Worm (Caenorhabditis elegans) whole organism, L1 larva: Measurements from ENCODE around the gene F07B10.4.
A peak's percentile ranks its signal among the peaks of the same experiment; 100 is the strongest.

ENCODE experiments used
- C04F5.9 ChIP-seq: sonication (generic microtip); optimal IDR thresholded peaks from 2 replicates; lab custom pipeline; 2016; ENCODE audit warnings: missing genetic modification characterization, missing compliant biosample characterization
- F16B12.6 ChIP-seq: fragments of 150-350 bp; optimal IDR thresholded peaks from 2 replicates; lab custom pipeline; 2014; ENCODE audit warnings: missing biosample characterization, missing genetic modification characterization
- blmp-1 ChIP-seq: fragments of 150-350 bp; optimal IDR thresholded peaks from 2 replicates; lab custom pipeline; 2014; ENCODE audit warnings: missing biosample characterization, missing genetic modification characterization
- ceh-88 ChIP-seq: fragments of 200-800 bp; sonication (Bioruptor generic); IDR thresholded peaks from 2 replicates; pipeline ENCODE4 v1.3.6; 2022; ENCODE audit warnings: missing genetic modification characterization, missing compliant biosample characterization
- dpl-1 ChIP-seq, 3 experiments: fragments of 150-350 bp in 2 of 3; sonication (generic microtip) in 1 of 3; optimal IDR thresholded peaks; 2 replicates each; lab custom pipeline; 2014 to 2017; ENCODE audit warnings: missing biosample characterization in 3 of 3, missing genetic modification characterization in 3 of 3, missing genetic modification reagents in 3 of 3
- dsc-1 ChIP-seq: sonication (generic microtip); optimal IDR thresholded peaks from 2 replicates; lab custom pipeline; 2016; ENCODE audit warnings: mild to moderate bottlenecking, missing genetic modification characterization, missing compliant biosample characterization
- efl-3 ChIP-seq: fragments of 200-800 bp; sonication (Bioruptor generic); optimal IDR thresholded peaks from 2 replicates; lab custom pipeline; 2018; ENCODE audit warnings: mild to moderate bottlenecking, missing genetic modification characterization, missing compliant biosample characterization
- egl-27 ChIP-seq, 2 experiments: fragments of 150-350 bp in 1 of 2; sonication (generic microtip); optimal IDR thresholded peaks; 3 replicates each; lab custom pipeline; 2017 to 2018; ENCODE audit warnings: missing biosample characterization in 2 of 2, missing genetic modification characterization in 2 of 2, missing genetic modification reagents in 2 of 2
- elt-2 ChIP-seq: sonication (generic microtip); optimal IDR thresholded peaks from 2 replicates; lab custom pipeline; 2016; ENCODE audit warnings: missing genetic modification characterization, mild to moderate bottlenecking, inconsistent platforms, missing compliant biosample characterization, missing genetic modification reagents
- elt-3 ChIP-seq, 6 experiments: fragments of 150-350 bp in 1 of 6; sonication (generic microtip); optimal IDR thresholded peaks; 2 replicates each; lab custom pipeline; 2017 to 2018; ENCODE audit warnings: missing biosample characterization in 6 of 6, missing genetic modification characterization in 6 of 6, inconsistent platforms in 1 of 6
- ets-5 ChIP-seq: fragments of 200-800 bp; sonication (Bioruptor generic); IDR thresholded peaks from 2 replicates; pipeline ENCODE4 v1.3.6; 2022; ENCODE audit warnings: missing genetic modification characterization, missing compliant biosample characterization
- fkh-8 ChIP-seq: sonication (generic microtip); optimal IDR thresholded peaks from 2 replicates; lab custom pipeline; 2016; ENCODE audit warnings: mild to moderate bottlenecking, missing genetic modification characterization, missing compliant biosample characterization
- fos-1 ChIP-seq: fragments of 150-350 bp; optimal IDR thresholded peaks from 2 replicates; lab custom pipeline; 2014; ENCODE audit warnings: missing biosample characterization, missing genetic modification characterization
- grh-1 ChIP-seq: fragments of 200-800 bp; sonication (Bioruptor generic); IDR thresholded peaks from 2 replicates; pipeline ENCODE4 v1.3.6; 2022; ENCODE audit warnings: missing genetic modification reagents, missing genetic modification characterization, missing compliant biosample characterization
- hlh-17 ChIP-seq: fragments of 200-800 bp; sonication (Bioruptor generic); optimal IDR thresholded peaks from 2 replicates; lab custom pipeline; 2018; ENCODE audit warnings: missing genetic modification characterization, mild to moderate bottlenecking, missing compliant biosample characterization, moderate library complexity, borderline replicate concordance
- hpl-2 ChIP-seq: fragments of 150-350 bp; optimal IDR thresholded peaks from 2 replicates; lab custom pipeline; 2014; ENCODE audit warnings: missing biosample characterization, missing genetic modification reagents, missing genetic modification characterization
- irx-1 ChIP-seq: sonication (generic microtip); optimal IDR thresholded peaks from 2 replicates; lab custom pipeline; 2016; ENCODE audit warnings: missing genetic modification characterization, missing compliant biosample characterization
- lin-14 ChIP-seq: fragments of 200-800 bp; sonication (Bioruptor generic); optimal IDR thresholded peaks from 2 replicates; lab custom pipeline; 2018; ENCODE audit warnings: mild to moderate bottlenecking, missing genetic modification characterization, moderate library complexity, missing compliant biosample characterization
- lin-39 ChIP-seq: fragments of 150-350 bp; optimal IDR thresholded peaks from 2 replicates; lab custom pipeline; 2014; ENCODE audit warnings: missing biosample characterization, missing genetic modification reagents, missing genetic modification characterization
- lir-3 ChIP-seq: sonication (generic microtip); optimal IDR thresholded peaks from 2 replicates; lab custom pipeline; 2016; ENCODE audit warnings: mild to moderate bottlenecking, missing genetic modification characterization, moderate library complexity, missing compliant biosample characterization; ENCODE audit not compliant: poor library complexity
- mab-9 ChIP-seq: fragments of 200-800 bp; sonication (Bioruptor generic); IDR thresholded peaks from 2 replicates; pipeline ENCODE4 v1.3.6; 2022; ENCODE audit warnings: missing genetic modification reagents, missing genetic modification characterization, missing compliant biosample characterization
- mdl-1 ChIP-seq, 2 experiments: fragments of 150-350 bp; optimal IDR thresholded peaks; 2 replicates each; lab custom pipeline; 2014 to 2017; ENCODE audit warnings: missing biosample characterization in 2 of 2, missing genetic modification characterization in 2 of 2, inconsistent platforms in 1 of 2
- nhr-20 ChIP-seq: sonication (generic microtip); optimal IDR thresholded peaks from 2 replicates; lab custom pipeline; 2016; ENCODE audit warnings: mild to moderate bottlenecking, missing genetic modification characterization, missing compliant biosample characterization
- nhr-71 ChIP-seq: sonication (generic microtip); optimal IDR thresholded peaks from 2 replicates; lab custom pipeline; 2016; ENCODE audit warnings: mild to moderate bottlenecking, missing genetic modification characterization, moderate library complexity, missing compliant biosample characterization
- nhr-76 ChIP-seq: sonication (generic microtip); optimal IDR thresholded peaks from 2 replicates; lab custom pipeline; 2017; ENCODE audit warnings: missing biosample characterization, missing genetic modification characterization
- nhr-84 ChIP-seq: sonication (generic microtip); optimal IDR thresholded peaks from 2 replicates; lab custom pipeline; 2017; ENCODE audit warnings: missing biosample characterization, missing genetic modification characterization
- nhr-85 ChIP-seq: sonication (generic microtip); peaks from one replicate; lab custom pipeline; 2016; ENCODE audit warnings: missing genetic modification characterization, inconsistent platforms, missing compliant biosample characterization
- nhr-90 ChIP-seq: sonication (generic microtip); optimal IDR thresholded peaks from 2 replicates; lab custom pipeline; 2016; ENCODE audit warnings: mild to moderate bottlenecking, missing genetic modification characterization, missing compliant biosample characterization; ENCODE audit not compliant: poor library complexity
- pax-3 ChIP-seq: fragments of 200-800 bp; sonication (Bioruptor generic); optimal IDR thresholded peaks from 2 replicates; lab custom pipeline; 2018; ENCODE audit warnings: mild to moderate bottlenecking, missing genetic modification characterization, moderate library complexity, missing compliant biosample characterization
- pqm-1 ChIP-seq: sonication (generic microtip); optimal IDR thresholded peaks from 3 replicates; lab custom pipeline; 2017; ENCODE audit warnings: missing biosample characterization, missing genetic modification characterization
- rnt-1 ChIP-seq: sonication (generic microtip); optimal IDR thresholded peaks from 2 replicates; lab custom pipeline; 2016; ENCODE audit warnings: mild to moderate bottlenecking, missing genetic modification characterization, moderate library complexity, missing compliant biosample characterization
- snu-23 ChIP-seq: sonication (generic microtip); optimal IDR thresholded peaks from 2 replicates; lab custom pipeline; 2016; ENCODE audit warnings: missing genetic modification characterization, missing compliant biosample characterization
- sox-4 ChIP-seq: sonication (generic microtip); optimal IDR thresholded peaks from 2 replicates; lab custom pipeline; 2016; ENCODE audit warnings: missing genetic modification characterization, missing compliant biosample characterization
- sptf-1 ChIP-seq: fragments of 150-350 bp; optimal IDR thresholded peaks from 2 replicates; lab custom pipeline; 2014; ENCODE audit warnings: missing biosample characterization, missing genetic modification characterization
- sup-37 ChIP-seq: fragments of 200-800 bp; sonication (Bioruptor generic); optimal IDR thresholded peaks from 2 replicates; lab custom pipeline; 2018; ENCODE audit warnings: mild to moderate bottlenecking, missing genetic modification characterization, missing compliant biosample characterization
- swsn-7 ChIP-seq: sonication (generic microtip); optimal IDR thresholded peaks from 2 replicates; lab custom pipeline; 2016; ENCODE audit warnings: missing genetic modification characterization, missing compliant biosample characterization
- xbp-1 ChIP-seq: sonication (generic microtip); optimal IDR thresholded peaks from 2 replicates; lab custom pipeline; 2016; ENCODE audit warnings: missing genetic modification characterization, missing compliant biosample characterization
- ztf-11 ChIP-seq, 2 experiments: sonication (generic microtip); optimal IDR thresholded peaks; 2 replicates each; lab custom pipeline; 2016 to 2017; ENCODE audit warnings: missing genetic modification characterization in 2 of 2, missing biosample characterization in 1 of 2, missing compliant biosample characterization in 1 of 2

The F07B10.4 gene

DNA sequence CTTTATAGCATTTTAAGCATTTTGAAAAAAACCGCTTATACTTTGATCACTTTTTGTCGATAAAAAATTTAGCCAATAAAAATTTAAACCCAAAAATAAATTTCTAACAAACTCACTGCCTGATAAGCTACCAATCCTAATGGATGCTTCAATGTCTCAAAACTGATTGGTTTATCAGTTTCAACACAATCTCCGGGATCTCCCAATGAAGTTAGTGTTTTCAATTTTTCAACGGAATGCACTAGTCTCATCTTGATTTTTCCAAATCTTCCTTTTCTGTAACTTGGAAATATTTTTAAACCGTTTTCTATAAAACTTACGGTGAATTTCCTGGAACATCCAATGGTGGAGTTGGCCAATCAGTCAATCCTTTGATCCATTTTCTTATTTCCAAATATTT lies 39.2 kb downstream of the F07B10.4 start:
- TF ChIP-seq sup-37 (GFP tag; lab: Kevin White, UChicago) (no peak), F16B12.6 (tag; lab: Kevin White, UChicago) (no peak), grh-1 (GFP tag; lab: Robert Waterston, UW) (no peak), fos-1 (no peak), pax-3 (tag; lab: Kevin White, UChicago) (no peak), ceh-88 (GFP tag; lab: Robert Waterston, UW) (no peak), ets-5 (no peak), hlh-17 (GFP tag; lab: Kevin White, UChicago) (no peak), mdl-1 (tag; optimal IDR thresholded peaks at IDR 0.05; lab: Kevin White, UChicago) (no peak), fkh-8 (no peak), dsc-1 (tag; lab: Kevin White, UChicago) (no peak), efl-3 (GFP tag; lab: Kevin White, UChicago) (no peak), ztf-11 (tag; optimal IDR thresholded peaks at IDR 0.05; lab: Kevin White, UChicago) (no peak), irx-1 (tag; lab: Kevin White, UChicago) (no peak), sptf-1 (tag; lab: Kevin White, UChicago) (no peak), mab-9 (GFP tag; lab: Robert Waterston, UW) (no peak), pqm-1 (tag; lab: Kevin White, UChicago) (no peak), swsn-7 (tag; lab: Kevin White, UChicago) (no peak), nhr-20 (tag; lab: Kevin White, UChicago) (no peak), dpl-1 (GFP tag; optimal IDR thresholded peaks at IDR 0.05; lab: Kevin White, UChicago) (no peak)

DNA sequence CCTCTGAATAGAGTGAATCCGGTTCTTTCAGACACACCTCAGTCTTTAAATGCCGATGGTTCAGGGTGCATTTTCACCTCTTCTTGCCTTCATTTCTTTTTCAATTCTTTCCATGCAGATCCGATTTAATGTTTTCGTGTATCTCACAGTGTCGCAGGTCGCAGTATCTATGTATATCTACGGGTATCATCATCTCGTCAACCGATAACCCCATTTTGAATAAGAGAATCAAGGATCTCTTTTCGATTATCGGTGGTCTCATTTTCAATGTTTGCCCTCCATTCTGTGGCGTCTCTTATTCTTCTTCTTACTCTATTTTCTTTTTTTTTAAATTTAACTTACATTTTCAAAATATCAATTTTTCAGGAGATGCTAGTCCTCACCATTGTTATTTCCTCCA lies 42.0 kb downstream of the F07B10.4 start, which contains the start of gene T19B10.2:
Gene T19B10.2, plus strand, starts transcription at position 367 of the 400 bp plus-strand sequence.
- TF ChIP-seq lir-3 (tag; lab: Kevin White, UChicago) (no peak), hlh-17 (GFP tag; lab: Kevin White, UChicago) (no peak), blmp-1 (tag; lab: Kevin White, UChicago) (peak; percentile 84), elt-3 (tag; optimal IDR thresholded peaks at IDR 0.05; lab: Kevin White, UChicago) (peak in 1 of 6 experiments; percentile 15)

DNA sequence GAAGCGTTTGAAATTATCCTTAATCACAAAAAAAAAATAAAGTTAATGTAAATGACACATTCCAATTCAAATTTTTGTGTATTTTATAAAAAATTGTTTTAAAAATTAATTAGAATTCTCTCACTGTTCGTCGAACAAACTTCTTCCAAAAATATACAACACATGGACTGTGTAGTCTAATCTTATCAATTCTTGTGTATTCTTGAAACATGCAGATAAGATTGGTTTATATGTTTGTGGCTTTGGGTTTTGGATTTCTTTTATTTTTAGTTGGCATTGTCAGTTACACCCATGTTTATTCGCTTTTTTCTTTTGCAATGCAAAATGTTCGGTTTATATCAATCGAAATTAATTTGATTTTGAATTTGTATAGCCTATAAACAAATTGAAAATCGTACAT lies 42.5 kb downstream of the F07B10.4 start:
- TF ChIP-seq egl-27 (tag; optimal IDR thresholded peaks at IDR 0.05; lab: Kevin White, UChicago) (no peak), elt-3 (tag; optimal IDR thresholded peaks at IDR 0.05; lab: Kevin White, UChicago) (peak in 2 of 6 experiments; percentile 44 to 83)
- TF ChIP-seq, all 84 proteins: peak for 1

DNA sequence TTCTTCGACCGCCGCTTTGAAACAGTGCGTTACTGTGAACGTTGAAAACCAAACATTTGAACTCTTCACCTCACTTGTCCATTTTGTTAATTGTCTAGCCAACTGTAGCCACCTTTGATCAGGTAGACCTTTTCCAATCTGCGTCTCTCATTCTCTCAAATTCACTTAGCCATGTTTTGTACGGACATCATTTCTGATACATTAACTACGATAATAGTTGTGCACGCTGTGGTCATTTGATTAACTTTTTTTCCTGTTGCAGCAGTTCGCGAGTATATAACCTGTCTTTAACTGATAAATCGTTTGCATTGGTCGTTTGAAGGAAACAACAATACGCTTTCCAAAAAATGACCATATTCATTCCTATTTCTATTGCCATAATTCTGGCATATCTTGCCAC lies 45.5 kb downstream of the F07B10.4 start, which contains the start of gene cyp-29A2:
Gene cyp-29A2, plus strand, starts transcription at position 190 of the 400 bp plus-strand sequence.
- TF ChIP-seq egl-27 (tag; optimal IDR thresholded peaks at IDR 0.05; lab: Kevin White, UChicago) (no peak), hpl-2 (GFP tag; lab: Kevin White, UChicago) (no peak), rnt-1 (tag; lab: Kevin White, UChicago) (no peak), nhr-76 (no peak), mab-9 (GFP tag; lab: Robert Waterston, UW) (no peak), C04F5.9 (tag; lab: Kevin White, UChicago) (no peak), snu-23 (GFP tag; lab: Kevin White, UChicago) (peak; percentile 17), xbp-1 (tag; lab: Kevin White, UChicago) (no peak), lin-14 (peak; percentile 11), sup-37 (GFP tag; lab: Kevin White, UChicago) (no peak), blmp-1 (tag; lab: Kevin White, UChicago) (peak; percentile 7), sox-4 (tag; lab: Kevin White, UChicago) (no peak), nhr-71 (tag; lab: Kevin White, UChicago) (peak; percentile 22), nhr-90 (tag; lab: Kevin White, UChicago) (no peak), nhr-85 (peak; percentile 8), lin-39 (tag; lab: Kevin White, UChicago) (no peak), elt-2 (tag; lab: Kevin White, UChicago) (peak; percentile 17), nhr-20 (tag; lab: Kevin White, UChicago) (peak; percentile 52), nhr-84 (tag; lab: Kevin White, UChicago) (no peak), ceh-88 (GFP tag; lab: Robert Waterston, UW) (no peak), elt-3 (tag; optimal IDR thresholded peaks at IDR 0.05; lab: Kevin White, UChicago) (peak in 1 of 6 experiments; percentile 16)
